Worm (Caenorhabditis elegans): ENCODE data around the gene srx-63.

Gene srx-63

ce11 chrV:3963715-3964114 is 32.3 kb downstream of the srx-63 start, which contains the start of gene cyp-34A7:
cyp-34A7 (minus strand) TSS chrV:3963815.
- TF ChIP-seq elt-3 (tag; optimal IDR thresholded peaks at IDR 0.05), result no peak
- no peak for TF ChIP-seq nhr-129 (tag; optimal IDR thresholded peaks at IDR 0.05)
- TF ChIP-seq C34F6.9 (tag; optimal IDR thresholded peaks at IDR 0.05), result no peak
- no peak for TF ChIP-seq sma-3 (GFP tag; optimal IDR thresholded peaks at IDR 0.05)
- no peak for TF ChIP-seq alr-1 (tag; optimal IDR thresholded peaks at IDR 0.05)
- no peak for TF ChIP-seq fos-1 (tag; optimal IDR thresholded peaks at IDR 0.05)
- TF ChIP-seq egl-27 (tag; optimal IDR thresholded peaks at IDR 0.05), result no peak
- no peak for TF ChIP-seq dmd-4 (tag; optimal IDR thresholded peaks at IDR 0.05)
- TF ChIP-seq lsy-2 (tag; optimal IDR thresholded peaks at IDR 0.05), result no peak
- TF ChIP-seq snpc-4 (tag; optimal IDR thresholded peaks at IDR 0.05), result no peak

- TF ChIP-seq sma-9 (GFP tag; optimal IDR thresholded peaks at IDR 0.05) (peak; percentile 31), sma-9 (tag; optimal IDR thresholded peaks at IDR 0.05) (no peak), nhr-77 (tag; optimal IDR thresholded peaks at IDR 0.05) (no peak), aly-2 (tag; optimal IDR thresholded peaks at IDR 0.05) (no peak)
These were observed 36.3 kb downstream of the srx-63 start, which contains the start of gene cyp-34A8 for ce11 chrV:3967762-3968161. cyp-34A8 (minus strand) TSS chrV:3967823.

ce11 chrV:3968929-3969328 is 37.5 kb downstream of the srx-63 start:
- TF ChIP-seq nhr-10 (tag; optimal IDR thresholded peaks at IDR 0.05), result no peak
- TF ChIP-seq ama-1 (optimal IDR thresholded peaks at IDR 0.05), result no peak
- no peak for TF ChIP-seq nhr-25 (tag; optimal IDR thresholded peaks at IDR 0.05)
- TF ChIP-seq lsy-2 (tag; optimal IDR thresholded peaks at IDR 0.05), result no peak
- TF ChIP-seq sma-3 (GFP tag; optimal IDR thresholded peaks at IDR 0.05), result no peak
- TF ChIP-seq dmd-4 (tag; optimal IDR thresholded peaks at IDR 0.05), result no peak

DNA sequence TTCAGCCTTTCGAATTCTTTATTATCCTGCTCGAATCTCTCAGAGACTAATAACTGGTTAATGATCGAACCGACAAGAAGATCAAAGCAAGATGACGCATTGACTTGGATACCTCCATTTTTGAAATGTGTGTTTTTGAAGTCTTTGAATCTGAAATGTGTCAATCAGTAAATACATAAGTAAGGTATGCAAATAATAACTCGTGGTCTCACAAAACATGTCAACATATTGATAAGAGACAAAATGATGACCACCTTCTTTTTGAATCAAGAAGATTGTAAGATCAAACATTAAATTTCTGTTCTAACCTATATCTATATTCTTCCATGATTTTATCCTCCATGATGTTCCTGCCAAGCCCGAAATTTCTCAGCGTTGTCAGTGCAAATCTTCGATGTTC is 38.2 kb downstream of the srx-63 start:
- no peak for TF ChIP-seq nhr-11 (tag; optimal IDR thresholded peaks at IDR 0.05)
- no peak for TF ChIP-seq nhr-237 (tag; optimal IDR thresholded peaks at IDR 0.05)
- no peak for TF ChIP-seq mab-5 (tag; optimal IDR thresholded peaks at IDR 0.05)
- TF ChIP-seq C34F6.9 (tag; optimal IDR thresholded peaks at IDR 0.05), result no peak
- TF ChIP-seq F13H6.1 (tag; optimal IDR thresholded peaks at IDR 0.05), result no peak
- TF ChIP-seq aly-2 (tag; optimal IDR thresholded peaks at IDR 0.05), result no peak
- no peak for TF ChIP-seq lin-13 (GFP tag; optimal IDR thresholded peaks at IDR 0.05)
- TF ChIP-seq elt-1 (tag; optimal IDR thresholded peaks at IDR 0.05), result no peak
- TF ChIP-seq unc-55 (GFP tag; optimal IDR thresholded peaks at IDR 0.05), result no peak

DNA sequence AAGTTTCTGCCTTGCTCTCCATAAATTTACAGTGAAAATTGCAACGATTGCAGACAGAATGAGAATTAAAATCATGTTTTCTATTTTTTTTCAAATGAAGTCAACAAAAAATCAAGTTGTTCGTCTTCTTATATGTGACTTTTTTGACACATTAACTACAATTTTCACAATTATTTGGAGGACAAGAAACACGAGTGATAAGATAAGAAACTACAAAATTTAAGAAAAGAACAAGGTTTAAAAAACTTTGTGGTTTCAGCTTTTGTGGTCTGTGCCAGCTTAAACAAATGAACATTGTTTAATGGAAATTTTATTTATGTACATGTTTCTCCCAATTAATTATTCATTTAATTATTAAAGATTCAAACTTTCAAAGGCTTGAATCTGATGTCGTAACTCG is 39.0 kb downstream of the srx-63 start, which contains the start of gene cyp-34A9:
Gene cyp-34A9, minus strand, starts transcription at position 131 of the 400 bp plus-strand sequence.
- TF ChIP-seq alr-1 (tag; optimal IDR thresholded peaks at IDR 0.05) (no peak), ama-1 (optimal IDR thresholded peaks at IDR 0.05) (no peak), blmp-1 (tag; optimal IDR thresholded peaks at IDR 0.05; ENCODE audit: insufficient read depth) (no peak), sma-9 (GFP tag; optimal IDR thresholded peaks at IDR 0.05) (peak; percentile 58), sma-9 (tag; optimal IDR thresholded peaks at IDR 0.05) (no peak), F13H6.1 (tag; optimal IDR thresholded peaks at IDR 0.05) (no peak), fos-1 (tag; optimal IDR thresholded peaks at IDR 0.05) (peak; percentile 36), crh-2 (tag; optimal IDR thresholded peaks at IDR 0.05) (no peak)

DNA sequence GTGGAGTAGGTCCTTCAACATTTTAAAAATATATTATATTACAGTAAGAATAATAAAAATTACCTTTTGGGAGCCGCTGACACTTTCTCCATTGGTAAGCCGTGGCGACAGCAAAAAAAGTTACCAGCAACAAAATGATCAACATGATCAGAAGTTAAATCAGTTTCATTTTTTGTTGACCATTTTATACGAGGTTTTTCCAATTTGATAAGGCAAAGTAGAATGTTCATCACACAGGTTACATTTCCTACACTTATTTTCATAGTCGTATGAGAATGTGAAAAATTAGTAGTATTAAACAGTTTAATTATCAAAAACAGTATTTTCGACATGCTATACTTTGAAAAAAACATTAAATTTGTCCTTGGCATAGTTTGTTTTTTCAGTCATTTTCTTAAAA is 41.4 kb downstream of the srx-63 start, which contains the start of gene cyp-34A10:
Gene cyp-34A10, minus strand, starts transcription at position 146 of the 400 bp plus-strand sequence.
- no peak for TF ChIP-seq aly-2 (tag; optimal IDR thresholded peaks at IDR 0.05)

- TF ChIP-seq ztf-1 (GFP tag; conservative IDR thresholded peaks at IDR 0.05) (no peak), peb-1 (tag; optimal IDR thresholded peaks at IDR 0.05) (no peak), nhr-237 (tag; optimal IDR thresholded peaks at IDR 0.05) (no peak), gmeb-1 (tag; optimal IDR thresholded peaks at IDR 0.05) (no peak), nhr-129 (tag; optimal IDR thresholded peaks at IDR 0.05) (no peak), R02D3.7 (tag; optimal IDR thresholded peaks at IDR 0.05) (no peak), alr-1 (tag; optimal IDR thresholded peaks at IDR 0.05) (no peak), fos-1 (tag; optimal IDR thresholded peaks at IDR 0.05) (no peak)
These were observed 42.9 kb downstream of the srx-63 start, which contains the start of gene str-82 for ce11 chrV:3974361-3974760. str-82 (plus strand) TSS chrV:3974661.
